Worm (Caenorhabditis elegans) whole organism, L3 larva: ENCODE measurements around the gene htz-1.

Source experiments
- R02D3.7 ChIP-seq: fragments of 150-350 bp; optimal IDR thresholded peaks from 2 replicates; lab custom pipeline; 2014; ENCODE audit warnings: missing biosample characterization, missing genetic modification characterization
- ZK546.5 ChIP-seq: sonication (generic microtip); optimal IDR thresholded peaks from 2 replicates; lab custom pipeline; 2017; ENCODE audit warnings: missing biosample characterization, missing genetic modification characterization
- aly-2 ChIP-seq: fragments of 150-350 bp; optimal IDR thresholded peaks from 2 replicates; lab custom pipeline; 2014; ENCODE audit warnings: missing biosample characterization, missing genetic modification characterization
- ceh-16 ChIP-seq: sonication (generic microtip); optimal IDR thresholded peaks from 2 replicates; lab custom pipeline; 2017; ENCODE audit warnings: missing biosample characterization, missing genetic modification characterization
- ceh-28 ChIP-seq: fragments of 150-350 bp; optimal IDR thresholded peaks from 2 replicates; lab custom pipeline; 2014; ENCODE audit warnings: missing biosample characterization, missing genetic modification reagents, missing genetic modification characterization
- ceh-9 ChIP-seq: sonication (generic microtip); optimal IDR thresholded peaks from 2 replicates; lab custom pipeline; 2018; ENCODE audit warnings: missing biosample characterization, missing genetic modification characterization
- daf-12 ChIP-seq: fragments of 150-350 bp; optimal IDR thresholded peaks from 2 replicates; lab custom pipeline; 2014; ENCODE audit warnings: missing biosample characterization, missing genetic modification reagents, missing genetic modification characterization
- elt-2 ChIP-seq: sonication (generic microtip); optimal IDR thresholded peaks from 2 replicates; lab custom pipeline; 2016; ENCODE audit warnings: missing genetic modification reagents, mild to moderate bottlenecking, missing genetic modification characterization, missing compliant biosample characterization
- fkh-10 ChIP-seq: sonication (generic microtip); optimal IDR thresholded peaks from 2 replicates; lab custom pipeline; 2017; ENCODE audit warnings: missing biosample characterization, missing genetic modification reagents, missing genetic modification characterization
- fkh-2 ChIP-seq: fragments of 150-350 bp; optimal IDR thresholded peaks from 2 replicates; lab custom pipeline; 2014; ENCODE audit warnings: missing biosample characterization, missing genetic modification reagents, missing genetic modification characterization
- hmg-11 ChIP-seq: sonication (generic microtip); optimal IDR thresholded peaks from 2 replicates; lab custom pipeline; 2016; ENCODE audit warnings: missing genetic modification characterization, missing compliant biosample characterization
- jun-1 ChIP-seq: fragments of 150-350 bp; optimal IDR thresholded peaks from 2 replicates; lab custom pipeline; 2014; ENCODE audit warnings: missing biosample characterization, missing genetic modification reagents, missing genetic modification characterization
- lin-15B ChIP-seq: fragments of 150-350 bp; optimal IDR thresholded peaks from 2 replicates; lab custom pipeline; 2014; ENCODE audit warnings: missing biosample characterization, missing genetic modification characterization
- lsy-12 ChIP-seq: sonication (generic microtip); optimal IDR thresholded peaks from 2 replicates; lab custom pipeline; 2016; ENCODE audit warnings: mild to moderate bottlenecking, missing genetic modification characterization, missing compliant biosample characterization
- nfya-1 ChIP-seq: sonication (generic microtip); optimal IDR thresholded peaks from 2 replicates; lab custom pipeline; 2017; ENCODE audit warnings: missing genetic modification characterization, mild to moderate bottlenecking, missing compliant biosample characterization, antibody characterized with exemption, moderate library complexity; ENCODE audit not compliant: insufficient read depth
- nhr-11 ChIP-seq: fragments of 150-350 bp; optimal IDR thresholded peaks from 2 replicates; lab custom pipeline; 2014; ENCODE audit warnings: missing biosample characterization, missing genetic modification characterization
- nhr-12 ChIP-seq: fragments of 150-350 bp; optimal IDR thresholded peaks from 2 replicates; lab custom pipeline; 2014; ENCODE audit warnings: missing biosample characterization, missing genetic modification characterization
- nhr-23 ChIP-seq: fragments of 150-350 bp; optimal IDR thresholded peaks from 2 replicates; lab custom pipeline; 2014; ENCODE audit warnings: missing biosample characterization, missing genetic modification reagents, missing genetic modification characterization
- nhr-237 ChIP-seq: fragments of 150-350 bp; optimal IDR thresholded peaks from 2 replicates; lab custom pipeline; 2014; ENCODE audit warnings: missing biosample characterization, missing genetic modification characterization
- nhr-25 ChIP-seq: sonication (generic microtip); optimal IDR thresholded peaks from 2 replicates; lab custom pipeline; 2017; ENCODE audit warnings: missing biosample characterization, missing genetic modification characterization
- nhr-28 ChIP-seq: fragments of 150-350 bp; optimal IDR thresholded peaks from 2 replicates; lab custom pipeline; 2014; ENCODE audit warnings: missing biosample characterization, missing genetic modification characterization
- nhr-43 ChIP-seq: sonication (generic microtip); optimal IDR thresholded peaks from 2 replicates; lab custom pipeline; 2016; ENCODE audit warnings: mild to moderate bottlenecking, missing genetic modification characterization, missing compliant biosample characterization; ENCODE audit not compliant: poor library complexity, severe bottlenecking
- nhr-67 ChIP-seq: fragments of 150-350 bp; optimal IDR thresholded peaks from 2 replicates; lab custom pipeline; 2014; ENCODE audit warnings: missing biosample characterization, missing genetic modification characterization
- nhr-76 ChIP-seq: fragments of 150-350 bp; sonication (generic microtip); optimal IDR thresholded peaks from 5 replicates; lab custom pipeline; 2014; ENCODE audit warnings: missing biosample characterization, missing genetic modification characterization
- pha-4 ChIP-seq: fragments of 150-350 bp; optimal IDR thresholded peaks from 2 replicates; lab custom pipeline; 2014; ENCODE audit warnings: missing biosample characterization, missing genetic modification reagents, missing genetic modification characterization
- pqm-1 ChIP-seq: fragments of 150-350 bp; optimal IDR thresholded peaks from 2 replicates; lab custom pipeline; 2017; ENCODE audit warnings: missing biosample characterization, missing genetic modification characterization, inconsistent platforms
- tbx-2 ChIP-seq: sonication (generic microtip); optimal IDR thresholded peaks from 2 replicates; lab custom pipeline; 2016; ENCODE audit warnings: mild to moderate bottlenecking, missing genetic modification characterization, missing compliant biosample characterization
- unc-39 ChIP-seq: sonication (generic microtip); optimal IDR thresholded peaks from 4 replicates; lab custom pipeline; 2017; ENCODE audit warnings: missing biosample characterization, missing genetic modification characterization
- unc-62 ChIP-seq: fragments of 150-350 bp; sonication (generic microtip); optimal IDR thresholded peaks from 4 replicates; lab custom pipeline; 2014; ENCODE audit warnings: missing biosample characterization, missing genetic modification reagents, missing genetic modification characterization
- zag-1 ChIP-seq: fragments of 150-350 bp; optimal IDR thresholded peaks from 2 replicates; lab custom pipeline; 2014; ENCODE audit warnings: missing biosample characterization, missing genetic modification characterization

The htz-1 gene

DNA sequence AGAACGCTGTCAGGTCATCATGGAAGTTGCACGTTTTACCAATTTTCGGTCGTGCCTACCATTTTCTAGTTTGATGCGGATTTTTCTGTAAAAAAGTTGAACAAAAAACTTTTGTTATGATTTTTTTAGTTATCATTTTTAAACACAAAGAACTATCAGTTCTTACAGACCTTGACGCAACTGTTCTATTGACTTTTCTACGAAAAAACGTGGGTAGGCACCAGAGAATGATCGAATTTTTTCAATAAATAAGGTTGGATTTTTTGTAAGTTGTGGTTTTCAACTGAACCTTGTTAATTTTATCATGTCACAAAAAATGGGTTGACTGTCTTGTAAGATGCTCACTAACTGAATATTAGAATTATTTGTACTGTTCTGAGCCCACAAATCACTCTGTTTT lies 32.6 kb downstream of the htz-1 start:
- no peak for TF ChIP-seq unc-62 (GFP tag; lab: Kevin White, UChicago)
- TF ChIP-seq pha-4: peak; percentile 24
- no peak for TF ChIP-seq ceh-9 (tag; lab: Kevin White, UChicago)
- no peak for TF ChIP-seq nhr-23 (tag; lab: Kevin White, UChicago)
- TF ChIP-seq daf-12: no peak
- TF ChIP-seq pqm-1: peak; percentile 31

DNA sequence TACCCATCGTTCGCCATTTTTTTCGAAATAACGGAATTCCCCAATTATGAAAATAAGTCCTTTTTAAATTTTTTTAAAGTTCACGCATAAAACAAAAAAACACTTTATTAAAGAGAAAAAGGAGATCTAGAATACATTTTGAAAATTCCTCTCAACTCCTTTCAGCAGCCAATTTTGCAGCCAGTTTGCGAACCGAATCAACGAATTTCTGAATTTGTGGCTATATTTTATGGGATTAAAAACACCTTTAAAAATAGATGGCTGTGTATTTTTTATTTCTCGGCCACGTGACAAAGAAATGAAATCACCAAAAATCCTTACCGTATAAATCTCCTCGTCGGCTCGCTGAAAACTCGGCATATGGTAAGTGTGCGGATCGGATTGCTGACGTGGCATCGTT lies 34.0 kb downstream of the htz-1 start, which contains the start of gene M01H9.10:
Gene M01H9.10 (minus strand): TSS at position 101 of the 400 bp plus-strand sequence.
- TF ChIP-seq R02D3.7 (tag; lab: Kevin White, UChicago): no peak
- TF ChIP-seq lin-15B (tag; lab: Kevin White, UChicago): no peak
- no peak for TF ChIP-seq tbx-2
- no peak for TF ChIP-seq nhr-43 (tag; lab: Kevin White, UChicago)
- TF ChIP-seq ZK546.5: no peak
- TF ChIP-seq elt-2 (tag; lab: Kevin White, UChicago): no peak
- TF ChIP-seq unc-39 (tag; lab: Kevin White, UChicago): no peak

DNA sequence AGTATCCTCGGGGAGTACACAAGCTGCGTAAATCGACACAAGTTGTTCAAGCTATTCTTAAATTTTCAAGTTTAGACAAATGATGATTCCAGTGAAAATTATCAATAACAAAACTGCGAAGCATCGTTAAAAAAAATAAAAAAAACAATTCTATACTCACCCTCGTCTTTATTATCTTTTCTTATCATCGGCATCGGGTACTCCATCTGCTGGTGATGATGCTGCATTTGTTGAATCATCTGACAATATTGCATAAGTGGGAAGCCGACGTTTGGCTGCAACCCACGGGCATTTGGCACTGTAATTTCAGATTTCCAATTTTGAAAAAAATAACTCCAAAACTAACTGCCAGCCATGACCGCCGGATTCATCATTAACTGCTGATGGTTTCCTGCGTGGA lies 35.3 kb downstream of the htz-1 start:
- TF ChIP-seq pqm-1: peak; percentile 22
- TF ChIP-seq fkh-10 (GFP tag; lab: Kevin White, UChicago): no peak
- TF ChIP-seq fkh-2: no peak
- peak; percentile 59 for TF ChIP-seq elt-2 (tag; lab: Kevin White, UChicago)
- no peak for TF ChIP-seq nhr-12 (tag; lab: Kevin White, UChicago)

DNA sequence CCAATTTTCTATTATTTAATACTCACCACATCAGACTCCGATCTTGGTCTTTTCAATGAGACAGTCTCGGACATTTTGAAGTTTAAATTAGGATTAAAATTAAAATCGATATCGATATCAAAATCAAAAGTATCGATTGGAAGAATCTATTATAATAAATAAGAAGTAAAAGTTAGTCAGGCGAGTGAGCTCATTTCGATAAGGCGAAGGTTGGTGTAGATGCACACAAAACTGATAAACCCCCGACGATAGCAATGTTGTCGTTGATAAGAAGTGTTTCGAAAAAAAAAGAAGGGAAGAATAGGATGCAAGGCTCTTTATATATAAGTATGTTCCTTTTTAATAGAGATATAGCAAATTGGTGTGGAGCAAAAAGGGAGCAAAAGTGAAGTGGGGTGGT lies 36.5 kb downstream of the htz-1 start, which contains the start of gene M01H9.4:
Gene M01H9.4 (minus strand): TSS at position 379 of the 400 bp plus-strand sequence.
- TF ChIP-seq pqm-1 (peak; percentile 82), elt-2 (tag; lab: Kevin White, UChicago) (peak; percentile 97), zag-1 (tag; lab: Kevin White, UChicago) (no peak), nhr-237 (tag; lab: Kevin White, UChicago) (no peak), fkh-10 (GFP tag; lab: Kevin White, UChicago) (no peak), nfya-1 (no peak), lsy-12 (tag; lab: Kevin White, UChicago) (no peak), jun-1 (tag; lab: Kevin White, UChicago) (peak; percentile 70), pha-4 (peak; percentile 55), ceh-28 (tag; lab: Kevin White, UChicago) (peak; percentile 60)

DNA sequence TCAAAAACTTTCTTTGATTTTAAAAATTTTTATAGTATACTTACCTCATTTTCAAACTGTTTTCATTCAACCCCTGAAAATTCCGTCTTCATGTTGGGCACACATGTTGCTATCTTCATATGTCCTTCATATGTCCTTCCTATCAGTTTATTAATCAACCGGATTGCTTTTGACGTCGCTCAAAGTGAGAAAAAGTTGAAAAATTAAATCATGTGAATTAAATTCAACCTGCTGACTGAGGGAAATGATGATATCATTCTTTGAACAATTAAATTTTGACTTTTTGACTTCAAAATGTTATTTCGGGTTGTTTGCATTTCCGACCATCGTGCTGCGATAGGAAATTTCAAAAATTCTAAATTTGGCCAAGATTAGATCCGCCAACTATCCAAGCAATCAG lies 38.5 kb downstream of the htz-1 start:
- TF ChIP-seq elt-2 (tag; lab: Kevin White, UChicago) (peak; percentile 73), nhr-237 (tag; lab: Kevin White, UChicago) (no peak), nfya-1 (no peak), hmg-11 (tag; lab: Kevin White, UChicago) (no peak), pqm-1 (peak; percentile 78), R02D3.7 (tag; lab: Kevin White, UChicago) (no peak)

DNA sequence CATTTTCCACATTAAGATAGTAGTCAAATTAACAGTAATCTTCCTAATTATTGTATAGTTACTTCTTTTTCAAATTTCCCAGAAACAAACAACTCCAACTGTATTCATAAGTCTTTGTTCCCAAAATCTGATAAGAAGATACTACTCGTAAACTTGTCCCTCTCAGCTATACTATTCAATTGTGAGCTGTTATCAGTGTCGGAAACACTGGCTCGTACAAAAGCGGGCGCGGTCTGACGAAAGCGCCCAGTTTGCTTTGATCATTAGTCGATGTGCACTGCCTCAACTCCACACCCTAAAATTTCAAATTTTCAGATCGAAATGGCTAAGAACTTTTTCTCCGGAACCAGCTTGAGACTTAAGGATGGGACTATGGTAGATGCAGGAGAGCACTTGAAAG lies 40.7 kb downstream of the htz-1 start, which contains the start of gene trx-3:
Gene trx-3 (plus strand): TSS at position 291 of the 400 bp plus-strand sequence.
- TF ChIP-seq pha-4: peak; percentile 36
- no peak for TF ChIP-seq jun-1 (tag; lab: Kevin White, UChicago)
- peak; percentile 82 for TF ChIP-seq elt-2 (tag; lab: Kevin White, UChicago)
- TF ChIP-seq nhr-11 (tag; lab: Kevin White, UChicago): no peak
- no peak for TF ChIP-seq nhr-76 (tag; lab: Kevin White, UChicago)
- TF ChIP-seq fkh-2: no peak
- peak; percentile 86 for TF ChIP-seq pqm-1
- TF ChIP-seq unc-39 (tag; lab: Kevin White, UChicago): no peak

DNA sequence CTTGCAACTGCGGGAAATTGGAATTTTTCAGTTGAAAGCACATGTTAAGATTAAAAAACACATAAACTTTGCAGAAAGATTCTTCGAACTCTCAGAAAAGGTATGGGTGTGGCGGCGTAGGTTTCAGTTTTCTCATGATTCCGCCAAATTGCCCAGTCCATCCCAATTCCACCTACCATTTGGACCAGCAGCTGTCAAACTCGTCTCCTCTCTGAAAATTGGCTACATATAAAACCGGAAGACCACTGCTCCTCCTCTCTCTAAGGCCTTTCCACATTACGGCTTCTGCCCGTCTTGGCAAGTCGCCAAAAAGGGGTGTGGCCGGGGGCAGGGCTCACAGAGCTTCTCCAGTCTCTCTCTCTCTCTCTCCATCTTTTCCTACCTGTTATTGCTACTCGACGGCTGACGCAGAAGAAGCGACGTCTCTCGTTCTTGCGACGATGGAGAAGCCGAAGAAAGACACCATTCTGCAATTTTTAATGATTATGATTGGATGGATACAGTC lies 44.2 kb downstream of the htz-1 start, which contains the start of gene ZK180.7:
Gene ZK180.7 (plus strand): TSS at position 395 of the 505 bp plus-strand sequence.
- no peak for TF ChIP-seq fkh-10 (GFP tag; lab: Kevin White, UChicago)
- no peak for TF ChIP-seq pqm-1
- TF ChIP-seq nhr-11 (tag; lab: Kevin White, UChicago): no peak
- TF ChIP-seq hmg-11 (tag; lab: Kevin White, UChicago): no peak
- no peak for TF ChIP-seq aly-2 (tag; lab: Kevin White, UChicago)
- no peak for TF ChIP-seq nhr-25 (tag; lab: Kevin White, UChicago)
- no peak for TF ChIP-seq lsy-12 (tag; lab: Kevin White, UChicago)
- no peak for TF ChIP-seq ceh-16 (tag; lab: Kevin White, UChicago)
- TF ChIP-seq jun-1 (tag; lab: Kevin White, UChicago): no peak
- no peak for TF ChIP-seq daf-12
- no peak for TF ChIP-seq nhr-67 (tag; lab: Kevin White, UChicago)
- TF ChIP-seq nhr-43 (tag; lab: Kevin White, UChicago): no peak
- TF ChIP-seq nhr-12 (tag; lab: Kevin White, UChicago): no peak
- no peak for TF ChIP-seq nhr-28 (tag; lab: Kevin White, UChicago)
